Worm (Caenorhabditis elegans) whole organism, midembryonic: ENCODE measurements around the gene K02F6.3.

Source experiments
- flt-1 ChIP-seq: fragments of 200-800 bp; sonication (Bioruptor generic); IDR thresholded peaks from 2 replicates; pipeline ENCODE4 v1.3.6; 2022; ENCODE audit warnings: missing genetic modification characterization, missing compliant biosample characterization
- klf-2 ChIP-seq: fragments of 200-800 bp; sonication (Bioruptor generic); conservative IDR thresholded peaks from 2 replicates; pipeline ENCODE4 v1.3.6; 2022; ENCODE audit warnings: missing genetic modification reagents, missing genetic modification characterization, missing compliant biosample characterization

ce11 chrII:2504431-2504928 lies 41.5 kb upstream of the K02F6.3 start, which contains the start of gene gbas-1:
- TF ChIP-seq flt-1 (GFP tag; lab: Robert Waterston, UW) (no peak), klf-2 (GFP tag; lab: Robert Waterston, UW) (no peak)
